Fruit fly (Drosophila melanogaster) whole organism, embryonic: ENCODE data around the gene CG46459.

ENCODE experiments used
- Ada2b ChIP-seq: fragments of 200-800 bp; sonication (Bioruptor generic); IDR thresholded peaks from 2 replicates; pipeline ENCODE4 v1.3.6; 2022; ENCODE audit warnings: missing biosample characterization, missing genetic modification characterization
- Blimp-1 ChIP-seq: fragments of 200-800 bp; sonication (Bioruptor generic); optimal IDR thresholded peaks from 3 replicates; lab custom pipeline; 2018; ENCODE audit warnings: missing biosample characterization, missing genetic modification characterization, mild to moderate bottlenecking, moderate library complexity, missing genetic modification reagents
- CG11398 ChIP-seq: fragments of 200-800 bp; sonication (Bioruptor generic); optimal IDR thresholded peaks from 2 replicates; lab custom pipeline; 2016; ENCODE audit warnings: missing biosample characterization, missing genetic modification characterization
- CG1233 ChIP-seq: fragments of 200-800 bp; sonication (Bioruptor generic); optimal IDR thresholded peaks from 4 replicates; lab custom pipeline; 2018; ENCODE audit warnings: missing biosample characterization, mild to moderate bottlenecking, missing genetic modification characterization
- CG13296 ChIP-seq: fragments of 200-800 bp; sonication (Bioruptor generic); optimal IDR thresholded peaks from 3 replicates; lab custom pipeline; 2018; ENCODE audit warnings: missing biosample characterization, mild to moderate bottlenecking, missing genetic modification characterization
- CG14014 ChIP-seq: fragments of 200-800 bp; sonication (Bioruptor generic); IDR thresholded peaks from 2 replicates; pipeline ENCODE4 v1.3.6; 2022; ENCODE audit warnings: missing biosample characterization, missing genetic modification characterization
- CG1529 ChIP-seq: fragments of 200-800 bp; sonication (Bioruptor generic); optimal IDR thresholded peaks from 3 replicates; lab custom pipeline; 2018; ENCODE audit warnings: missing biosample characterization, missing genetic modification characterization
- CG1647 ChIP-seq: fragments of 200-800 bp; sonication (Bioruptor generic); optimal IDR thresholded peaks from 3 replicates; lab custom pipeline; 2016; ENCODE audit warnings: missing biosample characterization, missing genetic modification characterization
- CG16863 ChIP-seq: fragments of 200-800 bp; sonication (Bioruptor generic); optimal IDR thresholded peaks from 3 replicates; lab custom pipeline; 2016; ENCODE audit warnings: missing biosample characterization, missing genetic modification characterization
- CG17612 ChIP-seq: fragments of 200-800 bp; sonication (Bioruptor generic); IDR thresholded peaks from 2 replicates; pipeline ENCODE4 v1.3.6; 2022; ENCODE audit warnings: missing biosample characterization, missing genetic modification characterization
- CG17802 ChIP-seq: fragments of 200-800 bp; sonication (Bioruptor generic); optimal IDR thresholded peaks from 2 replicates; lab custom pipeline; 2018; ENCODE audit warnings: missing biosample characterization, mild to moderate bottlenecking, missing genetic modification characterization, moderate library complexity
- CG31224 ChIP-seq: fragments of 200-800 bp; sonication (Bioruptor generic); IDR thresholded peaks from 2 replicates; pipeline ENCODE4 v1.3.6; 2022; ENCODE audit warnings: missing biosample characterization, missing genetic modification characterization
- CG3163 ChIP-seq: fragments of 200-800 bp; sonication (Bioruptor generic); optimal IDR thresholded peaks from 3 replicates; lab custom pipeline; 2016; ENCODE audit warnings: missing biosample characterization, missing genetic modification characterization
- CG32772 ChIP-seq: fragments of 200-800 bp; sonication (Bioruptor generic); IDR thresholded peaks from 2 replicates; pipeline ENCODE4 v1.3.6; 2022; ENCODE audit warnings: missing biosample characterization, missing genetic modification characterization
- CG4360 ChIP-seq: fragments of 200-800 bp; sonication (Bioruptor generic); IDR thresholded peaks from 2 replicates; pipeline ENCODE4 v1.3.6; 2022; ENCODE audit warnings: missing biosample characterization, missing genetic modification characterization
- CG7928 ChIP-seq: fragments of 200-800 bp; sonication (Bioruptor generic); optimal IDR thresholded peaks from 2 replicates; lab custom pipeline; 2017; ENCODE audit warnings: missing biosample characterization, mild to moderate bottlenecking, missing genetic modification characterization
- CG7987 ChIP-seq: fragments of 200-800 bp; sonication (Bioruptor generic); optimal IDR thresholded peaks from 2 replicates; lab custom pipeline; 2018; ENCODE audit warnings: missing biosample characterization, mild to moderate bottlenecking, missing genetic modification characterization, moderate library complexity
- CG8359 ChIP-seq: fragments of 200-800 bp; sonication (Bioruptor generic); optimal IDR thresholded peaks from 2 replicates; lab custom pipeline; 2017; ENCODE audit warnings: missing biosample characterization, mild to moderate bottlenecking, missing genetic modification characterization, borderline replicate concordance
- Dek ChIP-seq: fragments of 200-800 bp; sonication (Bioruptor generic); optimal IDR thresholded peaks from 3 replicates; lab custom pipeline; 2019; ENCODE audit warnings: missing biosample characterization, mild to moderate bottlenecking, missing genetic modification characterization, moderate library complexity
- Dll ChIP-seq: fragments of 200-800 bp; sonication (Bioruptor generic); IDR thresholded peaks from 4 replicates; pipeline ENCODE4 v1.3.6; 2022; ENCODE audit warnings: missing biosample characterization, missing genetic modification characterization; ENCODE audit not compliant: partially characterized antibody
- Fer2 ChIP-seq: fragments of 200-800 bp; sonication (Bioruptor generic); optimal IDR thresholded peaks from 2 replicates; lab custom pipeline; 2018; ENCODE audit warnings: missing biosample characterization, mild to moderate bottlenecking, missing genetic modification characterization, moderate library complexity
- HLH4C ChIP-seq: fragments of 200-800 bp; sonication (Bioruptor generic); IDR thresholded peaks from 3 replicates; pipeline ENCODE4 v1.3.6; 2022; ENCODE audit warnings: missing biosample characterization, missing genetic modification characterization; ENCODE audit not compliant: partially characterized antibody
- Max ChIP-seq: fragments of 200-800 bp; sonication (Bioruptor generic); optimal IDR thresholded peaks from 2 replicates; lab custom pipeline; 2016; ENCODE audit warnings: missing biosample characterization, mild to moderate bottlenecking, missing genetic modification characterization
- Med ChIP-seq: fragments of 200-800 bp; sonication (Bioruptor generic); peaks from one replicate; lab custom pipeline; 2016; ENCODE audit warnings: missing biosample characterization, missing genetic modification characterization, mild to moderate bottlenecking, inconsistent platforms, moderate library complexity
- ab ChIP-seq: fragments of 200-800 bp; sonication (Bioruptor generic); optimal IDR thresholded peaks from 2 replicates; lab custom pipeline; 2016; ENCODE audit warnings: missing biosample characterization, missing genetic modification characterization
- ap ChIP-seq: fragments of 200-800 bp; sonication (Bioruptor generic); IDR thresholded peaks from 2 replicates; pipeline ENCODE4 v1.3.6; 2022; ENCODE audit warnings: missing biosample characterization, missing genetic modification characterization
- bbx ChIP-seq: fragments of 200-800 bp; sonication (Bioruptor generic); IDR thresholded peaks from 2 replicates; pipeline ENCODE4 v1.3.6; 2022; ENCODE audit warnings: missing biosample characterization, missing genetic modification characterization; ENCODE audit not compliant: partially characterized antibody
- bowl ChIP-seq: fragments of 200-800 bp; sonication (Bioruptor generic); IDR thresholded peaks from 2 replicates; pipeline ENCODE4 v1.3.6; 2022; ENCODE audit warnings: missing biosample characterization, missing genetic modification characterization
- cato ChIP-seq: fragments of 200-800 bp; sonication (Bioruptor generic); optimal IDR thresholded peaks from 2 replicates; lab custom pipeline; 2016; ENCODE audit warnings: missing biosample characterization, missing genetic modification characterization, borderline replicate concordance
- caup ChIP-seq: fragments of 200-800 bp; sonication (Bioruptor generic); optimal IDR thresholded peaks from 3 replicates; lab custom pipeline; 2017; ENCODE audit warnings: missing biosample characterization, mild to moderate bottlenecking, missing genetic modification characterization, moderate library complexity; ENCODE audit not compliant: severe bottlenecking
- dmrt99B ChIP-seq: fragments of 200-800 bp; sonication (Bioruptor generic); optimal IDR thresholded peaks from 2 replicates; lab custom pipeline; 2018; ENCODE audit warnings: missing biosample characterization, mild to moderate bottlenecking, missing genetic modification characterization, moderate library complexity
- emc ChIP-seq: fragments of 200-800 bp; sonication (Bioruptor generic); optimal IDR thresholded peaks from 2 replicates; lab custom pipeline; 2016; ENCODE audit warnings: missing biosample characterization, missing genetic modification characterization
- fd64A ChIP-seq: fragments of 200-800 bp; sonication (Bioruptor generic); optimal IDR thresholded peaks from 3 replicates; lab custom pipeline; 2018; ENCODE audit warnings: missing biosample characterization, mild to moderate bottlenecking, missing genetic modification characterization
- gfzf ChIP-seq: fragments of 200-800 bp; sonication (Bioruptor generic); optimal IDR thresholded peaks from 2 replicates; lab custom pipeline; 2016; ENCODE audit warnings: missing biosample characterization, mild to moderate bottlenecking, missing genetic modification characterization, moderate library complexity
- grn ChIP-seq: fragments of 200-800 bp; sonication (Bioruptor generic); optimal IDR thresholded peaks from 3 replicates; lab custom pipeline; 2017; ENCODE audit warnings: missing biosample characterization, missing genetic modification characterization
- gt ChIP-seq: fragments of 200-800 bp; sonication (Bioruptor generic); IDR thresholded peaks from 2 replicates; pipeline ENCODE4 v1.3.6; 2022; ENCODE audit warnings: missing biosample characterization, missing genetic modification characterization
- hth ChIP-seq: fragments of >200 bp; optimal IDR thresholded peaks from 2 replicates; lab custom pipeline; 2017; ENCODE audit warnings: inconsistent platforms
- kni ChIP-seq: fragments of 200-800 bp; sonication (Bioruptor generic); optimal IDR thresholded peaks from 3 replicates; lab custom pipeline; 2017; ENCODE audit warnings: mild to moderate bottlenecking, missing biosample characterization, missing genetic modification reagents, missing genetic modification characterization
- lola ChIP-seq, 3 experiments: fragments of >200 bp in 2 of 3; fragments of 200-800 bp in 1 of 3; sonication (Bioruptor generic) in 1 of 3; optimal IDR thresholded peaks; 2 replicates each; lab custom pipeline; 2017 to 2019; ENCODE audit warnings: missing biosample characterization in 3 of 3, missing genetic modification characterization in 3 of 3, mild to moderate bottlenecking in 1 of 3, moderate library complexity in 1 of 3
- nerfin-1 ChIP-seq: fragments of 200-800 bp; sonication (Bioruptor generic); optimal IDR thresholded peaks from 3 replicates; lab custom pipeline; 2019; ENCODE audit warnings: missing biosample characterization, mild to moderate bottlenecking, missing genetic modification characterization, moderate library complexity
- pnt ChIP-seq: fragments of 200-800 bp; sonication (Bioruptor generic); optimal IDR thresholded peaks from 3 replicates; lab custom pipeline; 2016; ENCODE audit warnings: missing biosample characterization, missing genetic modification characterization
- rib ChIP-seq: fragments of 200-800 bp; sonication (Bioruptor generic); IDR thresholded peaks from 2 replicates; pipeline ENCODE4 v1.3.6; 2022; ENCODE audit warnings: missing biosample characterization, missing genetic modification characterization
- ro ChIP-seq: fragments of 200-800 bp; sonication (Bioruptor generic); IDR thresholded peaks from 2 replicates; pipeline ENCODE4 v1.3.6; 2022; ENCODE audit warnings: missing biosample characterization, missing genetic modification characterization
- row ChIP-seq: fragments of 200-800 bp; sonication (Bioruptor generic); IDR thresholded peaks from 3 replicates; pipeline ENCODE4 v1.3.6; 2022; ENCODE audit warnings: missing biosample characterization, missing genetic modification characterization
- sc ChIP-seq, 3 experiments: fragments of >200 bp in 2 of 3; fragments of 200-800 bp in 1 of 3; sonication (Bioruptor generic) in 1 of 3; optimal IDR thresholded peaks; 2 replicates in 2 of 3; 3 replicates in 1 of 3; lab custom pipeline; 2017; ENCODE audit warnings: mild to moderate bottlenecking in 1 of 3, missing biosample characterization in 1 of 3, missing genetic modification characterization in 1 of 3, missing genetic modification reagents in 1 of 3
- scrt ChIP-seq: fragments of 200-800 bp; sonication (Bioruptor generic); optimal IDR thresholded peaks from 2 replicates; lab custom pipeline; 2018; ENCODE audit warnings: missing biosample characterization, mild to moderate bottlenecking, missing genetic modification characterization, moderate library complexity
- sens ChIP-seq: fragments of 200-800 bp; sonication (Bioruptor generic); peaks from one replicate; lab custom pipeline; 2016; ENCODE audit warnings: missing biosample characterization, missing genetic modification characterization
- ssp ChIP-seq: fragments of 200-800 bp; sonication (Bioruptor generic); IDR thresholded peaks from 2 replicates; pipeline ENCODE4 v1.3.6; 2022; ENCODE audit warnings: missing biosample characterization, missing genetic modification characterization
- stc ChIP-seq: fragments of 200-800 bp; sonication (Bioruptor generic); IDR thresholded peaks from 2 replicates; pipeline ENCODE4 v1.3.6; 2022; ENCODE audit warnings: missing biosample characterization, missing genetic modification characterization
- tgo ChIP-seq: fragments of 200-800 bp; sonication (Bioruptor generic); IDR thresholded peaks from 3 replicates; pipeline ENCODE4 v1.3.6; 2022; ENCODE audit warnings: missing biosample characterization, missing genetic modification characterization

The CG46459 gene

dm6 chr3R:10684284-10684683, 12.2 kb upstream of the CG46459 start:
- TF ChIP-seq CG1529 (GFP tag; lab: Kevin White, UChicago) (peak; percentile 22), tgo (GFP tag; lab: Robert Waterston, UW) (peak; percentile 70), cato (GFP tag; lab: Kevin White, UChicago) (no peak), CG31224 (no peak; the same call in 1 of the 2 replicates), CG8359 (GFP tag; lab: Kevin White, UChicago) (no peak), Max (GFP tag; lab: Kevin White, UChicago) (no peak), pnt (peak; percentile 61), bowl (GFP tag; lab: Robert Waterston, UW) (no peak), Med (GFP tag; lab: Kevin White, UChicago) (peak; percentile 93), CG3163 (GFP tag; lab: Kevin White, UChicago) (peak; percentile 10), stc (GFP tag; lab: Robert Waterston, UW) (peak; percentile 86), HLH4C (no peak), Dek (tag; lab: Kevin White, UChicago) (peak; percentile 49), Ada2b (GFP tag; lab: Robert Waterston, UW) (no peak), row (GFP tag; lab: Robert Waterston, UW) (peak; percentile 68), grn (GFP tag; lab: Kevin White, UChicago) (no peak), gfzf (GFP tag; lab: Kevin White, UChicago) (no peak), gt (GFP tag; lab: Robert Waterston, UW) (0 out of 2 replicates have a peak, but pooled peaks have one; percentile 30), CG7987 (GFP tag; lab: Kevin White, UChicago) (no peak), ap (GFP tag; lab: Robert Waterston, UW) (peak; percentile 56; the same call in 1 of the 2 replicates), ssp (GFP tag; lab: Robert Waterston, UW) (no peak), CG7928 (GFP tag; lab: Kevin White, UChicago) (no peak), fd64A (no peak), rib (GFP tag; lab: Robert Waterston, UW) (no peak), nerfin-1 (peak; percentile 63), Blimp-1 (GFP tag; lab: Kevin White, UChicago) (peak; percentile 74), caup (peak; percentile 44), scrt (GFP tag; lab: Kevin White, UChicago) (peak; percentile 35), CG13296 (GFP tag; lab: Kevin White, UChicago) (peak; percentile 41), ab (peak; percentile 28), kni (GFP tag; lab: Kevin White, UChicago) (no peak), CG1647 (GFP tag; lab: Kevin White, UChicago) (peak; percentile 71), CG17612 (peak; percentile 25; the same call in 1 of the 2 replicates), dmrt99B (tag; lab: Kevin White, UChicago) (peak; percentile 93), CG1233 (GFP tag; lab: Kevin White, UChicago) (peak; percentile 53), CG4360 (GFP tag; lab: Robert Waterston, UW) (peak; percentile 13; the same call in 1 of the 2 replicates), emc (GFP tag; lab: Kevin White, UChicago) (no peak), lola (GFP tag; optimal IDR thresholded peaks at IDR 0.05; lab: Kevin White, UChicago) (no peak), CG32772 (GFP tag; lab: Robert Waterston, UW) (no peak), sens (peak; percentile 94), Dll (GFP tag; lab: Robert Waterston, UW) (no peak), CG16863 (GFP tag; lab: Kevin White, UChicago) (peak; percentile 34), CG14014 (GFP tag; lab: Robert Waterston, UW) (peak; percentile 70), Fer2 (tag; lab: Kevin White, UChicago) (no peak), CG11398 (GFP tag; lab: Kevin White, UChicago) (peak; percentile 44), sc (optimal IDR thresholded peaks at IDR 0.05; lab: Kevin White, UChicago) (no peak), sc (GFP tag; optimal IDR thresholded peaks at IDR 0.05; lab: Kevin White, UChicago) (no peak), ro (0 out of 2 replicates have a peak, but pooled peaks have one; percentile 16), bbx (no peak), CG17802 (tag; lab: Kevin White, UChicago) (peak; percentile 41), hth (lab: Kevin White, UChicago) (no peak)
